Worm (Caenorhabditis elegans) whole organism, young adult: Measurements from ENCODE around the gene rbm-39.

Source experiments
- D2030.7 ChIP-seq: fragments of 200-800 bp; sonication (Bioruptor generic); IDR thresholded peaks from 2 replicates; pipeline ENCODE4 v1.3.6; 2022; ENCODE audit warnings: missing genetic modification reagents, missing genetic modification characterization, missing compliant biosample characterization
- F22D6.2 ChIP-seq: sonication (generic microtip); optimal IDR thresholded peaks from 2 replicates; lab custom pipeline; 2016; ENCODE audit warnings: mild to moderate bottlenecking, missing genetic modification characterization, missing compliant biosample characterization
- F33H1.4 ChIP-seq: fragments of 200-800 bp; sonication (Bioruptor generic); IDR thresholded peaks from 2 replicates; pipeline ENCODE4 v1.3.6; 2022; ENCODE audit warnings: missing genetic modification reagents, missing genetic modification characterization, missing compliant biosample characterization
- F52B5.7 ChIP-seq: sonication (generic microtip); optimal IDR thresholded peaks from 2 replicates; lab custom pipeline; 2016; ENCODE audit warnings: mild to moderate bottlenecking, missing genetic modification characterization, missing compliant biosample characterization
- K12H6.12 ChIP-seq: fragments of 200-800 bp; sonication (Bioruptor generic); optimal IDR thresholded peaks from 2 replicates; lab custom pipeline; 2018; ENCODE audit warnings: mild to moderate bottlenecking, missing genetic modification characterization, missing compliant biosample characterization
- Y53F4B.3 ChIP-seq: fragments of 200-800 bp; sonication (Bioruptor generic); IDR thresholded peaks from 2 replicates; pipeline ENCODE4 v1.3.6; 2022; ENCODE audit warnings: missing genetic modification reagents, missing genetic modification characterization, missing compliant biosample characterization
- Y79H2A.3 ChIP-seq: fragments of 200-800 bp; sonication (Bioruptor generic); conservative IDR thresholded peaks from 2 replicates; pipeline ENCODE4 v1.3.6; 2022; ENCODE audit warnings: missing genetic modification reagents, missing genetic modification characterization, missing compliant biosample characterization
- attf-6 ChIP-seq: fragments of 200-800 bp; sonication (Bioruptor generic); IDR thresholded peaks from 2 replicates; pipeline ENCODE4 v1.3.6; 2022; ENCODE audit warnings: missing genetic modification reagents, missing genetic modification characterization, missing compliant biosample characterization
- bed-1 ChIP-seq: fragments of 200-800 bp; sonication (Bioruptor generic); IDR thresholded peaks from 2 replicates; pipeline ENCODE4 v1.3.6; 2022; ENCODE audit warnings: missing genetic modification reagents, missing genetic modification characterization, missing compliant biosample characterization
- ccch-3 ChIP-seq: fragments of 200-800 bp; sonication (Bioruptor generic); optimal IDR thresholded peaks from 2 replicates; lab custom pipeline; 2018; ENCODE audit warnings: mild to moderate bottlenecking, missing genetic modification characterization, missing compliant biosample characterization
- cebp-1 ChIP-seq, 2 experiments: fragments of 200-800 bp in 1 of 2; sonication (Bioruptor generic) in 1 of 2; sonication (generic microtip) in 1 of 2; IDR thresholded peaks in 1 of 2; optimal IDR thresholded peaks in 1 of 2; 2 replicates each; pipeline versions ENCODE4 v1.3.6 to Lab custom; 2017 to 2022; ENCODE audit warnings: missing compliant biosample characterization in 2 of 2, missing genetic modification characterization in 2 of 2, mild to moderate bottlenecking in 1 of 2, missing genetic modification reagents in 1 of 2, moderate library complexity in 1 of 2
- cebp-2 ChIP-seq: fragments of 200-800 bp; sonication (Bioruptor generic); IDR thresholded peaks from 2 replicates; pipeline ENCODE4 v1.3.6; 2022; ENCODE audit warnings: missing genetic modification characterization, missing compliant biosample characterization
- ceh-27 ChIP-seq: fragments of 200-800 bp; sonication (Bioruptor generic); optimal IDR thresholded peaks from 2 replicates; lab custom pipeline; 2018; ENCODE audit warnings: mild to moderate bottlenecking, missing genetic modification characterization, moderate library complexity, missing compliant biosample characterization
- ceh-91 ChIP-seq: fragments of 200-800 bp; sonication (Bioruptor generic); IDR thresholded peaks from 2 replicates; pipeline ENCODE4 v1.3.6; 2022; ENCODE audit warnings: missing genetic modification reagents, missing genetic modification characterization, missing compliant biosample characterization
- dox-1 ChIP-seq: fragments of 200-800 bp; sonication (Bioruptor generic); IDR thresholded peaks from 2 replicates; pipeline ENCODE4 v1.3.6; 2022; ENCODE audit warnings: missing genetic modification reagents, missing genetic modification characterization, missing compliant biosample characterization
- efl-1 ChIP-seq: fragments of 150-350 bp; optimal IDR thresholded peaks from 2 replicates; lab custom pipeline; 2014; ENCODE audit warnings: missing biosample characterization, missing genetic modification reagents, missing genetic modification characterization
- ets-4 ChIP-seq: fragments of 200-800 bp; sonication (Bioruptor generic); optimal IDR thresholded peaks from 2 replicates; lab custom pipeline; 2018; ENCODE audit warnings: mild to moderate bottlenecking, missing genetic modification characterization, missing compliant biosample characterization
- hlh-12 ChIP-seq: sonication (generic microtip); optimal IDR thresholded peaks from 2 replicates; lab custom pipeline; 2016; ENCODE audit warnings: missing genetic modification characterization, missing compliant biosample characterization
- hmg-20 ChIP-seq: fragments of 200-800 bp; sonication (Bioruptor generic); IDR thresholded peaks from 2 replicates; pipeline ENCODE4 v1.3.6; 2022; ENCODE audit warnings: missing genetic modification reagents, missing genetic modification characterization, missing compliant biosample characterization
- let-607 ChIP-seq, 2 experiments: fragments of 200-800 bp in 1 of 2; sonication (Bioruptor generic) in 1 of 2; sonication (generic microtip) in 1 of 2; optimal IDR thresholded peaks; 2 replicates each; lab custom pipeline; 2016 to 2018; ENCODE audit warnings: mild to moderate bottlenecking in 2 of 2, missing compliant biosample characterization in 2 of 2, missing genetic modification characterization in 2 of 2, moderate library complexity in 2 of 2, missing genotype in 1 of 2
- lin-35 ChIP-seq, 3 experiments: fragments of 150-350 bp in 2 of 3; sonication (generic microtip) in 1 of 3; optimal IDR thresholded peaks; 2 replicates each; lab custom pipeline; 2014 to 2018; ENCODE audit warnings: missing biosample characterization in 3 of 3, missing genetic modification characterization in 3 of 3, missing genetic modification reagents in 3 of 3
- lin-40 ChIP-seq: sonication (generic microtip); optimal IDR thresholded peaks from 2 replicates; lab custom pipeline; 2016; ENCODE audit warnings: missing genetic modification characterization, mild to moderate bottlenecking, missing compliant biosample characterization, missing genotype, missing genetic modification reagents
- lin-54 ChIP-seq: fragments of 200-800 bp; sonication (Bioruptor generic); optimal IDR thresholded peaks from 2 replicates; lab custom pipeline; 2018; ENCODE audit warnings: mild to moderate bottlenecking, missing genetic modification characterization, missing compliant biosample characterization
- lsl-1 ChIP-seq: fragments of 200-800 bp; sonication (Bioruptor generic); optimal IDR thresholded peaks from 2 replicates; lab custom pipeline; 2018; ENCODE audit warnings: mild to moderate bottlenecking, missing genetic modification characterization, moderate library complexity, missing compliant biosample characterization
- madf-10 ChIP-seq: sonication (generic microtip); optimal IDR thresholded peaks from 2 replicates; lab custom pipeline; 2016; ENCODE audit warnings: mild to moderate bottlenecking, missing genetic modification characterization, missing compliant biosample characterization
- madf-6 ChIP-seq: fragments of 200-800 bp; sonication (Bioruptor generic); IDR thresholded peaks from 2 replicates; pipeline ENCODE4 v1.3.6; 2022; ENCODE audit warnings: missing genetic modification reagents, missing genetic modification characterization, missing compliant biosample characterization
- mcd-1 ChIP-seq: fragments of 200-800 bp; sonication (Bioruptor generic); IDR thresholded peaks from 2 replicates; pipeline ENCODE4 v1.3.6; 2022; ENCODE audit warnings: missing genetic modification reagents, missing genetic modification characterization, missing compliant biosample characterization
- mxl-1 ChIP-seq: sonication (generic microtip); optimal IDR thresholded peaks from 2 replicates; lab custom pipeline; 2016; ENCODE audit warnings: missing genetic modification characterization, missing compliant biosample characterization
- nfyb-1 ChIP-seq: fragments of 200-800 bp; sonication (Bioruptor generic); IDR thresholded peaks from 2 replicates; pipeline ENCODE4 v1.3.6; 2022; ENCODE audit warnings: missing genetic modification reagents, missing genetic modification characterization, missing compliant biosample characterization
- rec-8 ChIP-seq, 2 experiments: sonication (generic microtip); optimal IDR thresholded peaks; 2 replicates each; lab custom pipeline; 2016; ENCODE audit warnings: mild to moderate bottlenecking in 2 of 2, missing genetic modification characterization in 2 of 2, missing genetic modification reagents in 2 of 2, missing genotype in 2 of 2, missing biosample characterization in 1 of 2, missing compliant biosample characterization in 1 of 2, moderate library complexity in 1 of 2
- repo-1 ChIP-seq: sonication (generic microtip); optimal IDR thresholded peaks from 2 replicates; lab custom pipeline; 2017; ENCODE audit warnings: mild to moderate bottlenecking, missing genetic modification characterization, missing compliant biosample characterization
- sdz-38 ChIP-seq: sonication (generic microtip); optimal IDR thresholded peaks from 2 replicates; lab custom pipeline; 2016; ENCODE audit warnings: missing genotype, missing genetic modification characterization, missing compliant biosample characterization
- snpc-1.1 ChIP-seq: sonication (generic microtip); optimal IDR thresholded peaks from 2 replicates; lab custom pipeline; 2017; ENCODE audit warnings: missing genetic modification characterization, mild to moderate bottlenecking, missing compliant biosample characterization, antibody characterized with exemption, moderate library complexity, missing genotype, missing genetic modification reagents; ENCODE audit not compliant: insufficient read depth
- snpc-1.3 ChIP-seq: sonication (generic microtip); optimal IDR thresholded peaks from 2 replicates; lab custom pipeline; 2017; ENCODE audit warnings: missing genetic modification characterization, mild to moderate bottlenecking, missing compliant biosample characterization, antibody characterized with exemption, moderate library complexity, missing genotype, missing genetic modification reagents; ENCODE audit not compliant: insufficient read depth
- snpc-3.4 ChIP-seq: sonication (generic microtip); optimal IDR thresholded peaks from 2 replicates; lab custom pipeline; 2017; ENCODE audit warnings: missing genetic modification characterization, mild to moderate bottlenecking, missing compliant biosample characterization, antibody characterized with exemption, moderate library complexity, missing genotype, missing genetic modification reagents
- somi-1 ChIP-seq: fragments of 200-800 bp; sonication (Bioruptor generic); optimal IDR thresholded peaks from 2 replicates; lab custom pipeline; 2018; ENCODE audit warnings: mild to moderate bottlenecking, missing genetic modification characterization, missing compliant biosample characterization
- tbp1 ChIP-seq: fragments of 200-800 bp; sonication (Bioruptor generic); optimal IDR thresholded peaks from 2 replicates; lab custom pipeline; 2018; ENCODE audit warnings: mild to moderate bottlenecking, missing genetic modification characterization, missing compliant biosample characterization
- tbx-9 ChIP-seq: sonication (generic microtip); optimal IDR thresholded peaks from 2 replicates; lab custom pipeline; 2016; ENCODE audit warnings: borderline replicate concordance, missing genetic modification characterization, inconsistent platforms, missing compliant biosample characterization
- ztf-18 ChIP-seq: sonication (generic microtip); optimal IDR thresholded peaks from 2 replicates; lab custom pipeline; 2016; ENCODE audit warnings: missing genotype, mild to moderate bottlenecking, missing genetic modification characterization, missing compliant biosample characterization
- ztf-28 ChIP-seq: fragments of 200-800 bp; sonication (Bioruptor generic); IDR thresholded peaks from 2 replicates; pipeline ENCODE4 v1.3.6; 2022; ENCODE audit warnings: missing genetic modification reagents, missing genetic modification characterization, missing compliant biosample characterization
- ztf-6 ChIP-seq: fragments of 200-800 bp; sonication (Bioruptor generic); IDR thresholded peaks from 2 replicates; pipeline ENCODE4 v1.3.6; 2022; ENCODE audit warnings: missing genetic modification reagents, missing genetic modification characterization, missing compliant biosample characterization

rbm-39 gene

ce11 chrIV:1000441-1000840 lies 12.0 kb upstream of the rbm-39 start:
- TF ChIP-seq hlh-12 = no peak
- no peak for TF ChIP-seq F52B5.7 (tag; lab: Kevin White, UChicago)
- no peak for TF ChIP-seq snpc-1.3 (tag; lab: Kevin White, UChicago)
- no peak for TF ChIP-seq repo-1 (tag; lab: Kevin White, UChicago)

DNA sequence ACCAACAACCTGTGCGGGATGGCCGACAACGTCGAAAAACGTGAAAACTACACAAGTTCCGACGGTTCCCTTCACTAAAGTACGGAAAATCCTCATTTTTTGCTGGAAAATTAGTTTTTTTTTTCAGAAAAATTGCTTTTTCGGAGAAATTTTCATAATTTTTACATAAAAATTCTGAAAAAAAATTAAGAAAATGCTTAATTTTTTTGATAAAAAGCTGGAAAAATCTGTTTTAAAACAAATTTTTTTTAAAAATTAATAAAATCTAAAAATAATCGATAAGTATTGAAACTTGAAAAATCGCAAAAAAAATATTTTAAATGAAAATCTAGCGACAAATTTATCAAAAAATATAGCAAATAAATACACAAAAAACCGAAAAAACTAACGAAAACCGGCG lies 6.7 kb upstream of the rbm-39 start, which contains the start of gene immp-2:
Gene immp-2, minus strand, starts transcription at position 101 of the 400 bp plus-strand sequence.
- TF ChIP-seq let-607 (tag; optimal IDR thresholded peaks at IDR 0.05; lab: Kevin White, UChicago) = no peak
- TF ChIP-seq D2030.7 = no peak
- no peak for TF ChIP-seq ccch-3 (GFP tag; lab: Kevin White, UChicago)
- no peak for TF ChIP-seq F22D6.2
- TF ChIP-seq attf-6 = no peak
- TF ChIP-seq cebp-2 (GFP tag; lab: Robert Waterston, UW) = no peak
- no peak for TF ChIP-seq dox-1 (GFP tag; lab: Robert Waterston, UW)
- no peak for TF ChIP-seq ztf-18 (tag; lab: Kevin White, UChicago)
- no peak for TF ChIP-seq ztf-28 (GFP tag; lab: Robert Waterston, UW)

DNA sequence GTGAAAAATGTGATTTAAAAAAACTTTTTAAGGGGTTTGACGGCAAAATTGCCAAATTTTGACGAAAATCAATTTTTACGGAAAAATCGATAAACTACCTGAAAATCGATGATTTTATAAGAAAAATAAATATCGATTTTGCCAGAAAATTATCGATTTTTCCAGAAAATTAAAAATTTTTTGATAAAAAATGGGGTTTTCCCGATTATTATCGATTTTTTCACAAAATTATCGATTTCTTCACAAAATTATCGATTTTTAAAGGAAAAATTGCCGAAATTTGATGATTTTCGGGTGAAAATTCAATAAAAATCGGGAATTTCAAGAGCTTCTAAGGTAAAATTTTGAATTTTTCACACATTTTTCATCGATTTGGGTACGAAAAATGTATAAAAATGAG lies 5.8 kb upstream of the rbm-39 start:
- TF ChIP-seq ceh-91 (GFP tag; lab: Robert Waterston, UW) = no peak
- TF ChIP-seq cebp-2 (GFP tag; lab: Robert Waterston, UW) = no peak

DNA sequence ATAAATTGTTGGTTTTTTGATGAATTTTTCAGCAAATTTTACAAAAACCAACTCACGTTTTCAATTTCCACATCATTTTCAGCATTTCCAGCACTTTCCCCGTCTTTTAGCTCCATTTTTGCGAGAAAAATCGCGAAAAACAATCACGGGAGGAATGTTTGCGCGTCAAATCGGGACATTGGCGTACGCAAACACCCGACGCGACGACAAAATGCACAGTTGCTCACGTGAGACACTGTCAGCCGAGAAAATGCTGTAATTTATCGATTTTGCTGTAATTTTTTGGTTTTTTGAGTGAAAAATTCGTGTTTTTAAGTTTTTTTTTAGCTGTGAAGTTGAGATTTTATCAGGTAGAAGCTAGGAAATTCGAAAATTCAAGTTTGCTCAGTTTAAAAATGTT lies 2.9 kb upstream of the rbm-39 start, which contains the start of gene Y55F3AM.9:
Gene Y55F3AM.9, minus strand, starts transcription at position 189 of the 400 bp plus-strand sequence.
- TF ChIP-seq lin-40 (tag; lab: Kevin White, UChicago) (peak; percentile 24), Y53F4B.3 (GFP tag; lab: Robert Waterston, UW) (no peak), ets-4 (GFP tag; lab: Kevin White, UChicago) (no peak), cebp-2 (GFP tag; lab: Robert Waterston, UW) (no peak), cebp-1 (GFP tag; IDR thresholded peaks at IDR 0.05; lab: Robert Waterston, UW) (no peak), cebp-1 (tag; optimal IDR thresholded peaks at IDR 0.05; lab: Kevin White, UChicago) (peak; percentile 37), lin-54 (GFP tag; lab: Kevin White, UChicago) (peak; percentile 7), Y79H2A.3 (GFP tag; lab: Robert Waterston, UW) (no peak), hmg-20 (no peak), lsl-1 (GFP tag; lab: Kevin White, UChicago) (peak; percentile 41), let-607 (tag; optimal IDR thresholded peaks at IDR 0.05; lab: Kevin White, UChicago) (no peak), mcd-1 (GFP tag; lab: Robert Waterston, UW) (peak; percentile 68), F52B5.7 (tag; lab: Kevin White, UChicago) (no peak), sdz-38 (no peak), madf-6 (GFP tag; lab: Robert Waterston, UW) (peak; percentile 51; the same call in 1 of the 2 replicates), ztf-28 (GFP tag; lab: Robert Waterston, UW) (0 out of 2 replicates have a peak, but pooled peaks have one; percentile 13), bed-1 (GFP tag; lab: Robert Waterston, UW) (no peak), dox-1 (GFP tag; lab: Robert Waterston, UW) (0 out of 2 replicates have a peak, but pooled peaks have one; percentile 39), mxl-1 (tag; lab: Kevin White, UChicago) (no peak), tbx-9 (no peak), nfyb-1 (GFP tag; lab: Robert Waterston, UW) (0 out of 2 replicates have a peak, but pooled peaks have one; percentile 17), lin-35 (GFP tag; optimal IDR thresholded peaks at IDR 0.05; lab: Kevin White, UChicago) (peak in 1 of 3 experiments; percentile 22), madf-10 (no peak), rec-8 (tag; optimal IDR thresholded peaks at IDR 0.05; lab: Kevin White, UChicago) (no peak), ztf-6 (GFP tag; lab: Robert Waterston, UW) (no peak), tbp1 (peak; percentile 10), efl-1 (GFP tag; lab: Kevin White, UChicago) (peak; percentile 10), snpc-1.1 (peak; percentile 19), F33H1.4 (peak; percentile 52), K12H6.12 (peak; percentile 27), somi-1 (GFP tag; lab: Kevin White, UChicago) (no peak), snpc-3.4 (no peak), ceh-27 (GFP tag; lab: Kevin White, UChicago) (no peak)
